Fruit fly (Drosophila melanogaster): ENCODE measurements around the gene COX6CL.
A peak's percentile ranks its signal among the peaks of the same experiment; 100 is the strongest.

COX6CL gene

DNA sequence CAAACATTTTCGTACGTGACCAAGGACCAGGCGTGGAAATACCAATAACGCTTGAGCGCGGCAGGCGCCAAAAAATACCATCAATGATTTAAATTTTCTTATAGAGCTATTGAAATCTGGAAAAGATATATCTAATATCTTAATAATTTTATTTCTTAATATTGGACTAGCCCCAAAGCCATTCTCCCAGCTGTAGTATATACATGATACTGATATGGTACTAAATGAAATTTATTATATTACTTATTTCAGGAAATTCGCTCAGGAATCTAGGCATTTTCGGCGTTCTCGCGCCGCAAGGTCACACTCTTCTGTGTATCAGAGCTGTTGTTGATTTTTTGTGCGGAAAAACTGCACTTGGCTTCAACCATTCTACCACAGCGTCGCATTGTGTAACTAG is 16.3 kb downstream of the COX6CL start, which contains the start of the genes CG14005 and CG7239 (continued):
- TF ChIP-seq MBD-R2 (GFP tag; IDR thresholded peaks at IDR 0.05) = peak; percentile 51
- TF ChIP-seq Xrp1 (GFP tag; IDR thresholded peaks at IDR 0.05) = no peak
- peak; percentile 44 for TF ChIP-seq CG17186 (GFP tag; optimal IDR thresholded peaks at IDR 0.05)
- TF ChIP-seq CG4730 (GFP tag; IDR thresholded peaks at IDR 0.05) = no peak
- TF ChIP-seq Dip2 (GFP tag; IDR thresholded peaks at IDR 0.05) = no peak
- TF ChIP-seq CG31441 (GFP tag; IDR thresholded peaks at IDR 0.05) = peak; percentile 38; the same call in 1 of the 2 replicates
- peak; percentile 34 for TF ChIP-seq CG30020 (tag; optimal IDR thresholded peaks at IDR 0.05)
- TF ChIP-seq gfzf (GFP tag; optimal IDR thresholded peaks at IDR 0.05) = peak; percentile 79
- TF ChIP-seq CG10565 (GFP tag; optimal IDR thresholded peaks at IDR 0.05) = no peak
- no peak for TF ChIP-seq lov (optimal IDR thresholded peaks at IDR 0.05)
- TF ChIP-seq lov (GFP tag; IDR thresholded peaks at IDR 0.05) = no peak
- TF ChIP-seq pzg (GFP tag; optimal IDR thresholded peaks at IDR 0.05) = peak; percentile 53
- no peak for TF ChIP-seq usp (GFP tag; optimal IDR thresholded peaks at IDR 0.05)
- no peak for TF ChIP-seq CG34224 (GFP tag; IDR thresholded peaks at IDR 0.05; ENCODE audit: partially characterized antibody)
- TF ChIP-seq BEAF-32 (GFP tag; optimal IDR thresholded peaks at IDR 0.05) = peak; percentile 40
- TF ChIP-seq cwo (GFP tag; optimal IDR thresholded peaks at IDR 0.05) = no peak
- TF ChIP-seq CG12155 (GFP tag; optimal IDR thresholded peaks at IDR 0.05) = no peak
- no peak for TF ChIP-seq sens (GFP tag)
- no peak for TF ChIP-seq Mad (GFP tag; optimal IDR thresholded peaks at IDR 0.05)
- TF ChIP-seq ro (GFP tag; IDR thresholded peaks at IDR 0.05) = no peak
- peak; percentile 63 for TF ChIP-seq YL-1 (GFP tag; optimal IDR thresholded peaks at IDR 0.05)
- TF ChIP-seq CG2116 (GFP tag; optimal IDR thresholded peaks at IDR 0.05) = peak; percentile 48
- no peak for TF ChIP-seq Rfx (GFP tag; IDR thresholded peaks at IDR 0.05)
- no peak for TF ChIP-seq zfh1 (GFP tag; IDR thresholded peaks at IDR 0.05)
- TF ChIP-seq CG17361 (GFP tag; IDR thresholded peaks at IDR 0.05) = peak; percentile 42; the same call in 2 of the 3 replicates
- TF ChIP-seq CG10267 (tag; optimal IDR thresholded peaks at IDR 0.05) = peak; percentile 40
- no peak for TF ChIP-seq danr (GFP tag; IDR thresholded peaks at IDR 0.05)
- peak; percentile 44 for TF ChIP-seq Lhr (GFP tag; optimal IDR thresholded peaks at IDR 0.05)
- no peak for TF ChIP-seq onecut (GFP tag; IDR thresholded peaks at IDR 0.05)
- peak; percentile 37 for TF ChIP-seq sug (tag; optimal IDR thresholded peaks at IDR 0.05)
- no peak for TF ChIP-seq Mes4 (GFP tag; optimal IDR thresholded peaks at IDR 0.05)
- peak; percentile 31; the same call in 1 of the 2 replicates for TF ChIP-seq CG13287 (GFP tag; IDR thresholded peaks at IDR 0.05; ENCODE audit: partially characterized antibody)
- TF ChIP-seq Awh (GFP tag; IDR thresholded peaks at IDR 0.05) = no peak
- peak; percentile 86 for TF ChIP-seq Sin3A (optimal IDR thresholded peaks at IDR 0.05)
- TF ChIP-seq CG13894 (tag; optimal IDR thresholded peaks at IDR 0.05) = no peak
- peak; percentile 18 for TF ChIP-seq CG13424 (tag; optimal IDR thresholded peaks at IDR 0.05)
- TF ChIP-seq CG7839 (tag; optimal IDR thresholded peaks at IDR 0.05) = no peak
- TF ChIP-seq Ada2b (GFP tag; IDR thresholded peaks at IDR 0.05) = no peak
- TF ChIP-seq exex (tag; optimal IDR thresholded peaks at IDR 0.05) = no peak
- TF ChIP-seq CG17802 (tag; optimal IDR thresholded peaks at IDR 0.05) = no peak
- peak; percentile 50 for TF ChIP-seq stwl (tag; optimal IDR thresholded peaks at IDR 0.05)
- no peak for TF ChIP-seq CG8478 (optimal IDR thresholded peaks at IDR 0.05)
- TF ChIP-seq CG42726 (GFP tag; IDR thresholded peaks at IDR 0.05; ENCODE audit: partially characterized antibody) = no peak
- no peak for TF ChIP-seq tio (GFP tag; optimal IDR thresholded peaks at IDR 0.05)
- TF ChIP-seq phol (tag; optimal IDR thresholded peaks at IDR 0.05) = peak; percentile 32
- peak; percentile 61 for TF ChIP-seq nmo (GFP tag; optimal IDR thresholded peaks at IDR 0.05)
- no peak for TF ChIP-seq CG6765 (GFP tag; optimal IDR thresholded peaks at IDR 0.05)
- TF ChIP-seq Lim3 (GFP tag; IDR thresholded peaks at IDR 0.05) = no peak
- no peak for TF ChIP-seq Adf1 (GFP tag; IDR thresholded peaks at IDR 0.05)
- no peak for TF ChIP-seq ab (GFP tag; optimal IDR thresholded peaks at IDR 0.05)
- TF ChIP-seq gce (GFP tag; IDR thresholded peaks at IDR 0.05) = no peak
- no peak for TF ChIP-seq MESR4 (GFP tag; optimal IDR thresholded peaks at IDR 0.05)

All from whole organism, embryonic.